Worm (Caenorhabditis elegans) whole organism, L4/young adult: ENCODE data around the gene ZK1098.3.

ENCODE experiments used
- dao-5 ChIP-seq: sonication (generic microtip); optimal IDR thresholded peaks from 2 replicates; lab custom pipeline; 2016; ENCODE audit warnings: missing genotype, missing genetic modification characterization, moderate library complexity, missing compliant biosample characterization
- him-1 ChIP-seq: sonication (generic microtip); optimal IDR thresholded peaks from 2 replicates; lab custom pipeline; 2016; ENCODE audit warnings: missing genotype, missing genetic modification reagents, missing genetic modification characterization, missing compliant biosample characterization

DNA sequence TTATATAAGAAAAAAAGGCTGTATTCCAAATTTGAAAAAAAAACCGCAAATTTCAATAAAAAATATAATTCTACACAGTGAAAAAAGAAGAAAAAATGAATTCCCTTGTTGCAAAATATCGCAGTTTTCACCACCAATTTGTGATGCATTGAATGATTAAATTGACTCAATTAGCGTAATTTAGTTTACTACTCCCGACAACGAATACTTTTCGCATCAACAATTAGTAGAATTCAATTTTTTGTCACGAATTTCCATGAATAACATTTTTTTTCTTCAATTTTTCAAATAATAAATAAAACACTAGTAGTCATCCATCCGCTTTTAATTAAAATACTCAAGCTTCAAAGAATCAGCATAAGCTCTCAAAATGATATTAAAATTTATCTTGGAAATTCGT lies 46.8 kb upstream of the ZK1098.3 start:
- no peak for TF ChIP-seq him-1 (tag; lab: Kevin White, UChicago)
- no peak for TF ChIP-seq dao-5 (tag; lab: Kevin White, UChicago)
